Worm (Caenorhabditis elegans) whole organism, L4/young adult: Measurements from ENCODE around the gene wdfy-3.

ENCODE experiments used
- W03F9.2 ChIP-seq: fragments of 150-350 bp; optimal IDR thresholded peaks from 2 replicates; lab custom pipeline; 2014; ENCODE audit warnings: missing biosample characterization, missing genetic modification characterization
- dao-5 ChIP-seq: sonication (generic microtip); optimal IDR thresholded peaks from 2 replicates; lab custom pipeline; 2016; ENCODE audit warnings: missing genotype, missing genetic modification characterization, moderate library complexity, missing compliant biosample characterization

DNA sequence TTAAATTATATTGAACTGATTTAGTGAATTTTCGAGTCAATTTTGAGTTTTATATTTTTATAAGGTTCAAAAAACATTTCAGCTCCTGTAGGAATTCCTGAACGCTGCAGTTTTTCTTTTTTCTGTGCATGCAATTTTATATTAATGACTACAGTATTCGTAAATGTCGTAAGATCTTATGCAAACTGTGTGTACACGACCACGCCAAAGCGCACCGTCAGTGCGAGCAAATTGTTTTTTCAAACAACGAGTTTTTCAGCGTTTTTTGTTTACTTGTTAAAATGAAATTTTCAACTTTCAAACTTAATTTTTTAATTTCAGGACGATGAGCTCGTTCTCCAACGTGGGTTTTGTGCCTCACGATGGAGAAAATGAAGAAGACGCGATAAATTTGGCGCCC, 13.1 kb upstream of the wdfy-3 start, which contains the start of gene vha-7:
- TF ChIP-seq W03F9.2 (tag; lab: Kevin White, UChicago) (no peak), dao-5 (tag; lab: Kevin White, UChicago) (no peak)
